Fruit fly (Drosophila melanogaster) whole organism, prepupa: ENCODE results near the gene PIP82.

Experiments used
- Blimp-1 ChIP-seq: fragments of 200-800 bp; sonication (Bioruptor generic); optimal IDR thresholded peaks from 3 replicates; lab custom pipeline; 2017; ENCODE audit warnings: missing biosample characterization, missing genetic modification characterization, mild to moderate bottlenecking, moderate library complexity, missing genetic modification reagents
- CG10669 ChIP-seq: fragments of 200-800 bp; sonication (Bioruptor generic); optimal IDR thresholded peaks from 3 replicates; lab custom pipeline; 2018; ENCODE audit warnings: missing biosample characterization, mild to moderate bottlenecking, missing genetic modification characterization, moderate library complexity
- CG11294 ChIP-seq: fragments of 200-800 bp; sonication (Bioruptor generic); IDR thresholded peaks from 2 replicates; pipeline ENCODE4 v1.3.6; 2022; ENCODE audit warnings: missing biosample characterization, missing genetic modification characterization
- CG15336 ChIP-seq: fragments of 200-800 bp; sonication (Bioruptor generic); IDR thresholded peaks from 2 replicates; pipeline ENCODE4 v1.3.6; 2022; ENCODE audit warnings: missing biosample characterization, missing genetic modification characterization
- CG1621 ChIP-seq: fragments of 200-800 bp; sonication (Bioruptor generic); optimal IDR thresholded peaks from 3 replicates; lab custom pipeline; 2018; ENCODE audit warnings: missing biosample characterization, mild to moderate bottlenecking, missing genetic modification characterization
- CG31627 ChIP-seq: fragments of 200-800 bp; sonication (Bioruptor generic); optimal IDR thresholded peaks from 3 replicates; lab custom pipeline; 2016; ENCODE audit warnings: missing biosample characterization, missing genetic modification characterization
- CG3919 ChIP-seq: fragments of 200-800 bp; sonication (Bioruptor generic); optimal IDR thresholded peaks from 3 replicates; lab custom pipeline; 2016; ENCODE audit warnings: missing biosample characterization, missing genetic modification characterization
- CG4318 ChIP-seq: fragments of 200-800 bp; sonication (Bioruptor generic); optimal IDR thresholded peaks from 3 replicates; lab custom pipeline; 2017; ENCODE audit warnings: missing biosample characterization, mild to moderate bottlenecking, missing genetic modification characterization
- CG6792 ChIP-seq: fragments of 200-800 bp; sonication (Bioruptor generic); optimal IDR thresholded peaks from 3 replicates; lab custom pipeline; 2016; ENCODE audit warnings: missing biosample characterization, missing genetic modification characterization
- CG6854 ChIP-seq: fragments of 200-800 bp; sonication (Bioruptor generic); optimal IDR thresholded peaks from 2 replicates; lab custom pipeline; 2017; ENCODE audit warnings: missing biosample characterization, mild to moderate bottlenecking, missing genetic modification characterization
- CG7368 ChIP-seq: fragments of 200-800 bp; sonication (Bioruptor generic); optimal IDR thresholded peaks from 3 replicates; lab custom pipeline; 2016; ENCODE audit warnings: missing biosample characterization, missing genetic modification characterization
- CG8319 ChIP-seq: fragments of 200-800 bp; sonication (Bioruptor generic); optimal IDR thresholded peaks from 3 replicates; lab custom pipeline; 2016; ENCODE audit warnings: missing biosample characterization, missing genetic modification characterization
- CG8632 ChIP-seq: fragments of 200-800 bp; sonication (Bioruptor generic); optimal IDR thresholded peaks from 3 replicates; lab custom pipeline; 2016; ENCODE audit warnings: missing biosample characterization, missing genetic modification characterization
- CG9139 ChIP-seq: fragments of 200-800 bp; sonication (Bioruptor generic); optimal IDR thresholded peaks from 3 replicates; lab custom pipeline; 2017; ENCODE audit warnings: missing biosample characterization, mild to moderate bottlenecking, missing genetic modification characterization
- Ets21C ChIP-seq: fragments of 200-800 bp; sonication (Bioruptor generic); optimal IDR thresholded peaks from 3 replicates; lab custom pipeline; 2016; ENCODE audit warnings: missing biosample characterization, missing genetic modification characterization
- Ets96B ChIP-seq: fragments of 200-800 bp; optimal IDR thresholded peaks from 2 replicates; lab custom pipeline; 2019; ENCODE audit warnings: missing biosample characterization, mild to moderate bottlenecking, missing genetic modification characterization, moderate library complexity
- Hr38 ChIP-seq: sonication (Bioruptor generic); optimal IDR thresholded peaks from 2 replicates; lab custom pipeline; 2016; ENCODE audit warnings: missing biosample characterization, missing genetic modification characterization
- Met ChIP-seq: fragments of 200-800 bp; sonication (Bioruptor generic); optimal IDR thresholded peaks from 3 replicates; lab custom pipeline; 2016; ENCODE audit warnings: missing biosample characterization, missing genetic modification characterization
- Sox102F ChIP-seq: fragments of 200-800 bp; sonication (Bioruptor generic); optimal IDR thresholded peaks from 2 replicates; lab custom pipeline; 2016; ENCODE audit warnings: missing biosample characterization, mild to moderate bottlenecking, missing genetic modification characterization
- achi ChIP-seq: fragments of 200-800 bp; sonication (Bioruptor generic); optimal IDR thresholded peaks from 3 replicates; lab custom pipeline; 2016; ENCODE audit warnings: missing biosample characterization, missing genetic modification characterization
- dac ChIP-seq: fragments of 200-800 bp; sonication (Bioruptor generic); optimal IDR thresholded peaks from 2 replicates; lab custom pipeline; 2017; ENCODE audit warnings: missing biosample characterization, mild to moderate bottlenecking, missing genetic modification characterization
- esn ChIP-seq: fragments of 200-800 bp; sonication (Bioruptor generic); optimal IDR thresholded peaks from 2 replicates; lab custom pipeline; 2016; ENCODE audit warnings: missing biosample characterization, mild to moderate bottlenecking, missing genetic modification characterization, moderate library complexity
- fd59A ChIP-seq: fragments of 200-800 bp; sonication (Bioruptor generic); optimal IDR thresholded peaks from 2 replicates; lab custom pipeline; 2017; ENCODE audit warnings: missing biosample characterization, mild to moderate bottlenecking, missing genetic modification characterization, missing genetic modification reagents
- fkh ChIP-seq: fragments of 200-800 bp; sonication (Bioruptor generic); optimal IDR thresholded peaks from 3 replicates; lab custom pipeline; 2017; ENCODE audit warnings: missing biosample characterization, mild to moderate bottlenecking, missing genetic modification characterization, moderate library complexity
- net ChIP-seq: fragments of 200-800 bp; sonication (Bioruptor generic); optimal IDR thresholded peaks from 3 replicates; lab custom pipeline; 2016; ENCODE audit warnings: missing biosample characterization, missing genetic modification characterization
- pdm3 ChIP-seq: fragments of 200-800 bp; sonication (Bioruptor generic); optimal IDR thresholded peaks from 3 replicates; lab custom pipeline; 2016; ENCODE audit warnings: missing biosample characterization, missing genetic modification characterization
- ss ChIP-seq, 2 experiments: fragments of 200-800 bp; sonication (Bioruptor generic); optimal IDR thresholded peaks; 2 replicates in 1 of 2; 3 replicates in 1 of 2; lab custom pipeline; 2017 to 2018; ENCODE audit warnings: mild to moderate bottlenecking in 2 of 2, missing biosample characterization in 2 of 2, missing genetic modification characterization in 2 of 2, moderate library complexity in 1 of 2
- svp ChIP-seq: fragments of 200-800 bp; sonication (Bioruptor generic); peaks from one replicate; lab custom pipeline; 2016; ENCODE audit warnings: missing biosample characterization, missing genetic modification characterization
- vri ChIP-seq: fragments of 200-800 bp; sonication (Bioruptor generic); optimal IDR thresholded peaks from 3 replicates; lab custom pipeline; 2016; ENCODE audit warnings: missing biosample characterization, mild to moderate bottlenecking, missing genetic modification characterization

Gene PIP82

dm6 chrX:8479031-8479568, 50.4 kb downstream of the PIP82 start, which contains the start of gene Cp36:
Gene Cp36 (plus strand): TSS chrX:8479319.
- TF ChIP-seq pdm3: no peak
- no peak for TF ChIP-seq Met (GFP tag; lab: Kevin White, UChicago)
- no peak for TF ChIP-seq Sox102F (GFP tag; lab: Kevin White, UChicago)
- no peak for TF ChIP-seq CG8319 (GFP tag; lab: Kevin White, UChicago)
- no peak for TF ChIP-seq CG6854 (GFP tag; lab: Kevin White, UChicago)
- TF ChIP-seq achi (GFP tag; lab: Kevin White, UChicago): no peak
- TF ChIP-seq Hr38 (GFP tag; lab: Kevin White, UChicago): no peak
- no peak for TF ChIP-seq dac (GFP tag; lab: Kevin White, UChicago)
- no peak for TF ChIP-seq CG4318 (GFP tag; lab: Kevin White, UChicago)
- no peak for TF ChIP-seq ss (GFP tag; optimal IDR thresholded peaks at IDR 0.05; lab: Kevin White, UChicago)
- TF ChIP-seq fd59A (GFP tag; lab: Kevin White, UChicago): no peak
- no peak for TF ChIP-seq CG11294 (GFP tag; lab: Robert Waterston, UW)
- TF ChIP-seq Blimp-1: no peak
- no peak for TF ChIP-seq net (GFP tag; lab: Kevin White, UChicago)
- TF ChIP-seq CG31627 (GFP tag; lab: Kevin White, UChicago): no peak
- no peak for TF ChIP-seq CG7368 (GFP tag; lab: Kevin White, UChicago)
- no peak for TF ChIP-seq CG3919 (GFP tag; lab: Kevin White, UChicago)
- no peak for TF ChIP-seq Ets21C (GFP tag; lab: Kevin White, UChicago)
- TF ChIP-seq, all 60 proteins: peak for 0

DNA sequence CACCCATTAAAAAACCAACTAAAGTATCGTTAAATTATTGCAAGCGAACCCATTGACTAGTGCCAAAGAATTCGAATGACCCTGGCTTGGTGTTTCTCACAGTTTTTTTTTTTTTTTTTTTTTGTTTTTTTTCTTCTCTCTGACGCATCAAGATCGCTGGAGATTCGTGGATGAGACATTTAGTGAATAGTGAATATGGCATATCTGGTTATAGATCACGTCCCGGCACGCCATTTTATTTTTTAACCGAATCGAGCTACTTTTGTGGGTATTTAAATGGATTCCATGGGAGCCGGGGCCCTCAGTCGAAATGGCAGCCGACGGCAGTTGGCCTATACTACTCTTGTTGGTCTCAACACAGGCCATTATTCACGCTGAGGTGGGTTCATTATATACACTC, 52.7 kb downstream of the PIP82 start, which contains the start of gene Cp7Fc:
TSS of gene Cp7Fc (plus strand) at position 301 of the 400 bp plus-strand sequence.
- TF ChIP-seq CG1621 (tag; lab: Kevin White, UChicago): no peak
- TF ChIP-seq CG7368 (GFP tag; lab: Kevin White, UChicago): no peak
- TF ChIP-seq Ets96B: no peak
- TF ChIP-seq Hr38 (GFP tag; lab: Kevin White, UChicago): no peak
- TF ChIP-seq fkh (GFP tag; lab: Kevin White, UChicago): no peak
- TF ChIP-seq CG8632: no peak
- no peak for TF ChIP-seq fd59A (GFP tag; lab: Kevin White, UChicago)
- no peak for TF ChIP-seq CG31627 (GFP tag; lab: Kevin White, UChicago)
- no peak for TF ChIP-seq CG15336 (GFP tag; lab: Robert Waterston, UW)
- TF ChIP-seq esn: no peak

DNA sequence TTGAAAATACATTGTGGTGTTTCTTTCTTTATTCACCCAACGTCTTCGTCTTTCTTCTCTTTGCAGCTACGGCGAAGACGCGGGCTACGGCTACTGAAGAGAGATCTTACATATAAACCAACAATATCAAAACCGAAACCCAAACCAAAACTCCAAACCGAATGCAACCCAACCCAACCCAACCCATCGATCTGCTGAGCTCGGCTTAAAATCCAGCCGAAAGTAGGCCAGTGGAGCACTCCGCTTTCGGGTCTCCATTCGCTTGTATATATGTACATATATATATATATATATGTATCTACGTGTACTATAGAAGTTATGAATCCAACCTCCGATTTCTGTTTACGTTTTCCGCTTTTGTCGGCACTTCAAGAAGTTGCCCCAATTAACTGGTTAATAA, 53.8 kb downstream of the PIP82 start:
- TF ChIP-seq vri (GFP tag; lab: Kevin White, UChicago): no peak
- no peak for TF ChIP-seq Sox102F (GFP tag; lab: Kevin White, UChicago)
- no peak for TF ChIP-seq CG9139 (GFP tag; lab: Kevin White, UChicago)
- TF ChIP-seq svp (GFP tag; lab: Kevin White, UChicago): no peak
- no peak for TF ChIP-seq achi (GFP tag; lab: Kevin White, UChicago)
- TF ChIP-seq CG6792: no peak
- no peak for TF ChIP-seq fkh (GFP tag; lab: Kevin White, UChicago)
- no peak for TF ChIP-seq CG8319 (GFP tag; lab: Kevin White, UChicago)
- no peak for TF ChIP-seq CG10669 (GFP tag; lab: Kevin White, UChicago)
